Worm (Caenorhabditis elegans): ENCODE data around the gene oac-6.

DNA sequence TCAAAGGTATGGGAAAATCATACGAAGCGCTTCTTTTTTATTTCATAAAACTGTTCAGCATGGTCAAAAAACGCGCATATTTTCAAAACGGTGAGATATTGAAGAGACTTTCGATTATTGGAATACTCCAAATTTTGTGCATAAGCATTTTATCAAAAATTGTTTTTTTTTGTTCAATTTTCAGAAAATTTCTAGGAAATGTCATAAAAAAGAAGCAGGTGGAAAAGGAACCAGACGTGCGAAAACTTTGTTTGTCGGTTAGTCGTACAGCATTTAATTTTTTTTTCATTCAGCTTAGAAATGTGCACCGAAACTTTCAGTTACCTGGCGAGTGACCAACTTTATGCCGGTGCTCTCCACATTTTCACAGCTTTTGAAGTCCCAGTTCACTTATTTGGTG, 30.9 kb downstream of the oac-6 start, which contains the start of gene srh-167:
- TF ChIP-seq nhr-77 (tag; optimal IDR thresholded peaks at IDR 0.05) (no peak), unc-62 (GFP tag; optimal IDR thresholded peaks at IDR 0.05) (no peak), aly-2 (tag; optimal IDR thresholded peaks at IDR 0.05) (no peak), elt-2 (tag; optimal IDR thresholded peaks at IDR 0.05) (no peak), nhr-28 (tag; optimal IDR thresholded peaks at IDR 0.05) (no peak), lin-15B (tag; optimal IDR thresholded peaks at IDR 0.05) (no peak), egl-27 (tag; optimal IDR thresholded peaks at IDR 0.05) (no peak), nhr-25 (tag; optimal IDR thresholded peaks at IDR 0.05) (no peak)
